Fruit fly (Drosophila melanogaster) whole organism, embryonic: ENCODE results near the gene Creld.

Experiments used
- ATbp ChIP-seq: fragments of 200-800 bp; sonication (Bioruptor generic); optimal IDR thresholded peaks from 2 replicates; lab custom pipeline; 2017; ENCODE audit warnings: missing biosample characterization, mild to moderate bottlenecking, missing genetic modification characterization, missing genetic modification reagents
- Adf1 ChIP-seq: fragments of 200-800 bp; sonication (Bioruptor generic); IDR thresholded peaks from 2 replicates; pipeline ENCODE4 v1.3.6; 2022; ENCODE audit warnings: missing biosample characterization, missing genetic modification characterization
- Atf6 ChIP-seq: fragments of 200-800 bp; sonication (Bioruptor generic); IDR thresholded peaks from 2 replicates; pipeline ENCODE4 v1.3.6; 2022; ENCODE audit warnings: missing biosample characterization, missing genetic modification characterization
- CG10543 ChIP-seq: fragments of 200-800 bp; sonication (Bioruptor generic); optimal IDR thresholded peaks from 3 replicates; lab custom pipeline; 2017; ENCODE audit warnings: missing biosample characterization, mild to moderate bottlenecking, missing genetic modification characterization, moderate library complexity
- CG11456 ChIP-seq: fragments of 200-800 bp; sonication (Bioruptor generic); IDR thresholded peaks from 3 replicates; pipeline ENCODE4 v1.3.6; 2022; ENCODE audit warnings: missing biosample characterization, missing genetic modification characterization
- CG11560 ChIP-seq: fragments of 200-800 bp; sonication (Bioruptor generic); IDR thresholded peaks from 3 replicates; pipeline ENCODE4 v1.3.6; 2022; ENCODE audit warnings: missing biosample characterization, missing genetic modification characterization
- CG12236 ChIP-seq: fragments of 200-800 bp; sonication (Bioruptor generic); optimal IDR thresholded peaks from 2 replicates; lab custom pipeline; 2016; ENCODE audit warnings: missing biosample characterization, missing genetic modification characterization
- CG12659 ChIP-seq: fragments of 200-800 bp; sonication (Bioruptor generic); optimal IDR thresholded peaks from 3 replicates; lab custom pipeline; 2017; ENCODE audit warnings: mild to moderate bottlenecking, missing biosample characterization, missing genetic modification reagents, missing genetic modification characterization
- CG13123 ChIP-seq: fragments of 200-800 bp; sonication (Bioruptor generic); optimal IDR thresholded peaks from 2 replicates; lab custom pipeline; 2016; ENCODE audit warnings: missing biosample characterization, missing genetic modification characterization
- CG13296 ChIP-seq: fragments of 200-800 bp; sonication (Bioruptor generic); optimal IDR thresholded peaks from 3 replicates; lab custom pipeline; 2018; ENCODE audit warnings: missing biosample characterization, mild to moderate bottlenecking, missing genetic modification characterization
- CG17359 ChIP-seq: fragments of 200-800 bp; sonication (Bioruptor generic); optimal IDR thresholded peaks from 3 replicates; lab custom pipeline; 2018; ENCODE audit warnings: missing biosample characterization, mild to moderate bottlenecking, missing genetic modification characterization, moderate library complexity
- CG2129 ChIP-seq: fragments of 200-800 bp; sonication (Bioruptor generic); IDR thresholded peaks from 2 replicates; pipeline ENCODE4 v1.3.6; 2022; ENCODE audit warnings: missing biosample characterization, missing genetic modification characterization; ENCODE audit not compliant: partially characterized antibody
- CG3838 ChIP-seq: fragments of 200-800 bp; sonication (Bioruptor generic); optimal IDR thresholded peaks from 3 replicates; lab custom pipeline; 2016; ENCODE audit warnings: missing biosample characterization, missing genetic modification characterization
- CG8290 ChIP-seq, 3 experiments: fragments of 200-800 bp; sonication (Bioruptor generic); optimal IDR thresholded peaks; 2 replicates each; lab custom pipeline; 2016 to 2019; ENCODE audit warnings: missing biosample characterization in 3 of 3, missing genetic modification characterization in 3 of 3, mild to moderate bottlenecking in 2 of 3, moderate library complexity in 1 of 3
- CG9797 ChIP-seq: fragments of 200-800 bp; sonication (Bioruptor generic); optimal IDR thresholded peaks from 3 replicates; lab custom pipeline; 2018; ENCODE audit warnings: missing biosample characterization, mild to moderate bottlenecking, missing genetic modification characterization
- Camta ChIP-seq: fragments of 200-800 bp; sonication (Bioruptor generic); optimal IDR thresholded peaks from 2 replicates; lab custom pipeline; 2016; ENCODE audit warnings: missing biosample characterization, missing genetic modification characterization
- CrebB ChIP-seq: fragments of 200-800 bp; sonication (Bioruptor generic); optimal IDR thresholded peaks from 3 replicates; lab custom pipeline; 2018; ENCODE audit warnings: missing biosample characterization, mild to moderate bottlenecking, missing genetic modification characterization
- Dip3 ChIP-seq: fragments of 200-800 bp; sonication (Bioruptor generic); optimal IDR thresholded peaks from 3 replicates; lab custom pipeline; 2016; ENCODE audit warnings: missing biosample characterization, missing genetic modification characterization
- Fer1 ChIP-seq: fragments of 200-800 bp; sonication (Bioruptor generic); optimal IDR thresholded peaks from 2 replicates; lab custom pipeline; 2017; ENCODE audit warnings: missing biosample characterization, mild to moderate bottlenecking, missing genetic modification characterization
- HLHmδ ChIP-seq: fragments of 200-800 bp; sonication (Bioruptor generic); optimal IDR thresholded peaks from 2 replicates; lab custom pipeline; 2018; ENCODE audit warnings: missing biosample characterization, mild to moderate bottlenecking, missing genetic modification characterization, moderate library complexity
- Hr78 ChIP-seq, 2 experiments: fragments of 200-800 bp in 1 of 2; fragments of >200 bp in 1 of 2; sonication (Bioruptor generic) in 1 of 2; optimal IDR thresholded peaks; 2 replicates each; lab custom pipeline; 2017 to 2019; ENCODE audit warnings: missing biosample characterization in 2 of 2, missing genetic modification characterization in 2 of 2, mild to moderate bottlenecking in 1 of 2, moderate library complexity in 1 of 2
- Med ChIP-seq: fragments of 200-800 bp; sonication (Bioruptor generic); peaks from one replicate; lab custom pipeline; 2016; ENCODE audit warnings: missing biosample characterization, missing genetic modification characterization, mild to moderate bottlenecking, inconsistent platforms, moderate library complexity
- Scr ChIP-seq: fragments of 200-800 bp; sonication (Bioruptor generic); IDR thresholded peaks from 2 replicates; pipeline ENCODE4 v1.3.6; 2022; ENCODE audit warnings: missing biosample characterization, missing genetic modification characterization; ENCODE audit not compliant: partially characterized antibody
- Stat92E ChIP-seq, 3 experiments: fragments of >200 bp in 2 of 3; fragments of 200-800 bp in 1 of 3; sonication (Bioruptor generic) in 1 of 3; optimal IDR thresholded peaks; 2 replicates each; lab custom pipeline; 2017 to 2019; ENCODE audit warnings: missing biosample characterization in 3 of 3, missing genetic modification characterization in 3 of 3, mild to moderate bottlenecking in 1 of 3, moderate library complexity in 1 of 3
- YL-1 ChIP-seq: fragments of 200-800 bp; sonication (Bioruptor generic); optimal IDR thresholded peaks from 3 replicates; lab custom pipeline; 2017; ENCODE audit warnings: missing biosample characterization, mild to moderate bottlenecking, missing genetic modification characterization
- amos ChIP-seq: fragments of 200-800 bp; sonication (Bioruptor generic); IDR thresholded peaks from 2 replicates; pipeline ENCODE4 v1.3.6; 2022; ENCODE audit warnings: missing biosample characterization, missing genetic modification characterization; ENCODE audit not compliant: partially characterized antibody
- aop ChIP-seq: fragments of 200-800 bp; sonication (Bioruptor generic); IDR thresholded peaks from 2 replicates; pipeline ENCODE4 v1.3.6; 2022; ENCODE audit warnings: missing biosample characterization, missing genetic modification characterization
- bsh ChIP-seq, 2 experiments: fragments of 200-800 bp; sonication (Bioruptor generic); optimal IDR thresholded peaks; 2 replicates each; lab custom pipeline; 2017 to 2018; ENCODE audit warnings: mild to moderate bottlenecking in 2 of 2, missing biosample characterization in 2 of 2, missing genetic modification characterization in 2 of 2, moderate library complexity in 1 of 2
- btn ChIP-seq: fragments of 200-800 bp; sonication (Bioruptor generic); optimal IDR thresholded peaks from 2 replicates; lab custom pipeline; 2016; ENCODE audit warnings: missing biosample characterization, missing genetic modification characterization
- caup ChIP-seq: fragments of 200-800 bp; sonication (Bioruptor generic); optimal IDR thresholded peaks from 3 replicates; lab custom pipeline; 2017; ENCODE audit warnings: missing biosample characterization, mild to moderate bottlenecking, missing genetic modification characterization, moderate library complexity; ENCODE audit not compliant: severe bottlenecking
- chif ChIP-seq, 2 experiments: fragments of 200-800 bp; sonication (Bioruptor generic); optimal IDR thresholded peaks; 3 replicates each; lab custom pipeline; 2016; ENCODE audit warnings: missing biosample characterization in 2 of 2, missing genetic modification characterization in 2 of 2
- chm ChIP-seq: fragments of 200-800 bp; sonication (Bioruptor generic); IDR thresholded peaks from 2 replicates; pipeline ENCODE4 v1.3.6; 2022; ENCODE audit warnings: missing biosample characterization, missing genetic modification characterization
- dimm ChIP-seq: fragments of 200-800 bp; sonication (Bioruptor generic); IDR thresholded peaks from 2 replicates; pipeline ENCODE4 v1.3.6; 2022; ENCODE audit warnings: missing biosample characterization, missing genetic modification characterization
- dmrt11E ChIP-seq: fragments of 200-800 bp; sonication (Bioruptor generic); optimal IDR thresholded peaks from 3 replicates; lab custom pipeline; 2018; ENCODE audit warnings: missing biosample characterization, mild to moderate bottlenecking, missing genetic modification characterization, moderate library complexity
- eve ChIP-seq, 2 experiments: fragments of >200 bp; optimal IDR thresholded peaks; 2 replicates each; lab custom pipeline; 2017; ENCODE audit warnings: missing biosample characterization in 2 of 2, missing genetic modification characterization in 2 of 2
- gem ChIP-seq: fragments of 200-800 bp; sonication (Bioruptor generic); optimal IDR thresholded peaks from 2 replicates; lab custom pipeline; 2019; ENCODE audit warnings: missing biosample characterization, mild to moderate bottlenecking, missing genetic modification characterization, moderate library complexity
- grau ChIP-seq: fragments of 200-800 bp; optimal IDR thresholded peaks from 3 replicates; lab custom pipeline; 2019; ENCODE audit warnings: missing biosample characterization, mild to moderate bottlenecking, missing genetic modification characterization, moderate library complexity
- hkb ChIP-seq, 2 experiments: fragments of 200-800 bp in 1 of 2; fragments of >200 bp in 1 of 2; sonication (Bioruptor generic) in 1 of 2; IDR thresholded peaks in 1 of 2; optimal IDR thresholded peaks in 1 of 2; 2 replicates each; pipeline versions ENCODE4 v1.3.6 to Lab custom; 2017 to 2022; ENCODE audit warnings: missing biosample characterization in 1 of 2, missing genetic modification characterization in 1 of 2
- inv ChIP-seq: fragments of 200-800 bp; sonication (Bioruptor generic); IDR thresholded peaks from 2 replicates; pipeline ENCODE4 v1.3.6; 2022; ENCODE audit warnings: missing biosample characterization, missing genetic modification characterization; ENCODE audit not compliant: partially characterized antibody
- org-1 ChIP-seq: fragments of 200-800 bp; sonication (Bioruptor generic); optimal IDR thresholded peaks from 2 replicates; lab custom pipeline; 2017; ENCODE audit warnings: missing biosample characterization, missing genetic modification characterization
- row ChIP-seq: fragments of 200-800 bp; sonication (Bioruptor generic); IDR thresholded peaks from 3 replicates; pipeline ENCODE4 v1.3.6; 2022; ENCODE audit warnings: missing biosample characterization, missing genetic modification characterization
- salm ChIP-seq: fragments of 200-800 bp; sonication (Bioruptor generic); optimal IDR thresholded peaks from 2 replicates; lab custom pipeline; 2018; ENCODE audit warnings: missing biosample characterization, mild to moderate bottlenecking, missing genetic modification characterization
- slbo ChIP-seq: fragments of 200-800 bp; sonication (Bioruptor generic); IDR thresholded peaks from 2 replicates; pipeline ENCODE4 v1.3.6; 2022; ENCODE audit warnings: missing biosample characterization, missing genetic modification characterization
- ssp ChIP-seq: fragments of 200-800 bp; sonication (Bioruptor generic); IDR thresholded peaks from 2 replicates; pipeline ENCODE4 v1.3.6; 2022; ENCODE audit warnings: missing biosample characterization, missing genetic modification characterization
- vnd ChIP-seq: fragments of 200-800 bp; sonication (Bioruptor generic); IDR thresholded peaks from 3 replicates; pipeline ENCODE4 v1.3.6; 2022; ENCODE audit warnings: missing biosample characterization, missing genetic modification characterization; ENCODE audit not compliant: partially characterized antibody
- yki ChIP-seq: fragments of >200 bp; optimal IDR thresholded peaks from 3 replicates; lab custom pipeline; 2018
- zfh2 ChIP-seq: fragments of 200-800 bp; sonication (Bioruptor generic); optimal IDR thresholded peaks from 2 replicates; lab custom pipeline; 2016; ENCODE audit warnings: missing biosample characterization, missing genetic modification characterization

The Creld gene

DNA sequence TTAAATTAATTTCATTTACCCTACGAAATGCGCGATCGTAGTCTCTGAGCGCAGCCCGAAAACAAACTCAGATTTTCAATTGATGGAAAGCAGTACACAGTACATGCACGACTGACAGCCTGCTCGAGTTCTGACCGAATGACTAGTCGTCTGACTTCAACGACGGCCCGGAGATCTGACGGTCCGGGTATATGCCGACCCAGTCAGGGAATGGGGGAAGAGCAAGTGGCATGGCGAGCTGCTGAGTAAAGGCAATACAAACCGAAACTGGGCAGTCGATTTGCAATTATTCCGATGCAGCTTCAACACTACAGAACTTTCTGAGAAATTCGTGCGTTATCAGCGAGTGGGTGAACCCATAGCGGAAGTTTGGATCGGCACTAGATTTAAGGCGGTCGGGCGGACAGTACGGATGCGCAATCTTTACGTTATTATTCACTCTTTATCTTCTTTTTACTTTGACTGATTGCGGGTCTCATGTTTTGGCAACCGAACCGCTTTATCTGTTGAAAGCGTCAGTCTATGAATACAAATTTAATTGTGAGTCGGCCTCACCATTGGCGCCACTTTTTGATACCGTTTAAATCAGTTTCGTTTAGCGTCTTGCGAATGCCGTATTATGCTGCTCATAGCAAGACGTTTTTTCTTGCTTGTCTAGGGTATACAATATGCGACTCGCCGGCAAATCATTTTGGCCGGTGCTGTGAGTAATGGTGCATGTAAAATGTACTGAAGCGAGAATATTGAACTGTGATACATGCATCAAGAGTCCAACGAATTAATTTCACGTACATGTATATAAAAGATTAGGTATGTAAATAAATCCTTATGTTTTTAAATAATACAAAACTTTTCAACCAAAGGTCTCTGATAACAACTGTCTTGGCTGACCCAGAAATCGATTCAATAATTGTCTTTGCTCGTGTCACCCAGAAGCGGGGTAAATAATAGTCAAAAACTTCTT lies 18.6 kb downstream of the Creld start:
- TF ChIP-seq CG12659 (no peak), Dip3 (GFP tag; lab: Kevin White, UChicago) (no peak), caup (GFP tag; lab: Kevin White, UChicago) (no peak), grau (tag; lab: Kevin White, UChicago) (peak; percentile 11), CG11560 (tag; lab: Robert Waterston, UW) (no peak), Hr78 (GFP tag; optimal IDR thresholded peaks at IDR 0.05; lab: Kevin White, UChicago) (peak in 1 of 2 experiments; percentile 52), CG3838 (no peak), amos (no peak), CG8290 (GFP tag; optimal IDR thresholded peaks at IDR 0.05; lab: Kevin White, UChicago) (no peak), CG8290 (tag; optimal IDR thresholded peaks at IDR 0.05; lab: Kevin White, UChicago) (no peak), CG9797 (no peak), chm (GFP tag; lab: Robert Waterston, UW) (no peak), YL-1 (no peak), CrebB (tag; lab: Kevin White, UChicago) (no peak), Adf1 (no peak), Scr (GFP tag; lab: Robert Waterston, UW) (no peak), CG10543 (no peak), dimm (GFP tag; lab: Robert Waterston, UW) (no peak), salm (tag; lab: Kevin White, UChicago) (no peak), CG17359 (peak; percentile 14), CG11456 (GFP tag; lab: Robert Waterston, UW) (0 out of 3 replicates have a peak, but pooled peaks have one; percentile 11), yki (lab: Kevin White, UChicago) (no peak), ATbp (GFP tag; lab: Kevin White, UChicago) (no peak), Fer1 (GFP tag; lab: Kevin White, UChicago) (no peak), bsh (GFP tag; optimal IDR thresholded peaks at IDR 0.05; lab: Kevin White, UChicago) (no peak), gem (tag; lab: Kevin White, UChicago) (peak; percentile 26), CG2129 (GFP tag; lab: Robert Waterston, UW) (no peak), chif (GFP tag; optimal IDR thresholded peaks at IDR 0.05; lab: Kevin White, UChicago) (no peak), btn (no peak), row (GFP tag; lab: Robert Waterston, UW) (peak; percentile 75), eve (GFP tag; optimal IDR thresholded peaks at IDR 0.05; lab: Kevin White, UChicago) (peak in 1 of 2 experiments; percentile 66), Med (GFP tag; lab: Kevin White, UChicago) (peak; percentile 85), inv (GFP tag; lab: Robert Waterston, UW) (no peak), CG13296 (GFP tag; lab: Kevin White, UChicago) (no peak), Stat92E (GFP tag; optimal IDR thresholded peaks at IDR 0.05; lab: Kevin White, UChicago) (no peak), hkb (optimal IDR thresholded peaks at IDR 0.05; lab: Kevin White, UChicago) (no peak), hkb (GFP tag; IDR thresholded peaks at IDR 0.05; lab: Robert Waterston, UW) (no peak), HLHmδ (GFP tag; lab: Kevin White, UChicago) (no peak), dmrt11E (tag; lab: Kevin White, UChicago) (no peak), Atf6 (GFP tag; lab: Robert Waterston, UW) (no peak), Camta (GFP tag; lab: Kevin White, UChicago) (no peak), CG13123 (GFP tag; lab: Kevin White, UChicago) (no peak), org-1 (GFP tag; lab: Kevin White, UChicago) (no peak), vnd (GFP tag; lab: Robert Waterston, UW) (no peak), slbo (peak; percentile 18; the same call in 1 of the 2 replicates), ssp (GFP tag; lab: Robert Waterston, UW) (no peak), zfh2 (GFP tag; lab: Kevin White, UChicago) (no peak), aop (GFP tag; lab: Robert Waterston, UW) (no peak), CG12236 (GFP tag; lab: Kevin White, UChicago) (no peak)
